Worm (Caenorhabditis elegans): Measurements from ENCODE around the gene srh-219.
A peak's percentile ranks its signal among the peaks of the same experiment; 100 is the strongest.

srh-219 gene

DNA sequence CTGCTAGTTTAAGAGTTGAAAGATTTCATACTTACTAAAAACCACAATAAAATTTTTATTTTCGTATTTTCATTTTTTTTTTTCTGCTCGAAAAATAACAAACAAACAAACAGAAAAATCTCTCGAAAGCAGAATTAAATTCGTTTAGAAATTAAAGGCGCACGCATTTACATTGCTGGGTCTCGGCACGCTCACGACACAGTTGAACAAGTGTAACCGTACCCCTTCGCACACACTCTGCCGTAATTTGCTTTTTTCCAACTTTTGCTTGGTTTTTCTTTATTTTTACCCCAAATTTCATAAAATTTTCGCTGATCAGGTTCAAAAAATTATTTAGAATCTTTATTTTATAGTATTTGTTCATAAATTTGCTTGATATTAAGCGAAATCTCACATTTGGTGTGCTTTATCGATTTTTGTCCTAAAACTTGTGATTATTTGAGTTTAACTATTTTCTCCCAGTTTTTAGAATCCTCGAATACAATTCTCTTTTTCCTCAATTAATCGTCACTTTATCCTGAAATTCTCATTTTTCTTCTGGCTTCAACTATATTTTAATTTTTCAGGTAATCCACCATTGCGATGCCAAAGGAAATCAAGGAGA, 16.4 kb downstream of the srh-219 start, which contains the start of gene rpl-38:
rpl-38 (plus strand) TSS at position 554 of the 604 bp plus-strand sequence.
- TF ChIP-seq nhr-12 (tag; optimal IDR thresholded peaks at IDR 0.05) (no peak), lin-32 (GFP tag; optimal IDR thresholded peaks at IDR 0.05) (no peak), nhr-2 (tag; optimal IDR thresholded peaks at IDR 0.05) (no peak), bed-3 (GFP tag; optimal IDR thresholded peaks at IDR 0.05) (no peak), drap-1 (GFP tag; optimal IDR thresholded peaks at IDR 0.05) (peak; percentile 70), mls-2 (tag; optimal IDR thresholded peaks at IDR 0.05) (peak; percentile 33), elt-1 (tag; optimal IDR thresholded peaks at IDR 0.05; ENCODE audit: borderline replicate concordance, insufficient read depth) (no peak), ceh-39 (tag; optimal IDR thresholded peaks at IDR 0.05) (no peak), blmp-1 (tag; optimal IDR thresholded peaks at IDR 0.05) (no peak), hlh-1 (tag; optimal IDR thresholded peaks at IDR 0.05) (peak; percentile 17), ces-1 (GFP tag; optimal IDR thresholded peaks at IDR 0.05) (peak; percentile 96), ham-2 (GFP tag; optimal IDR thresholded peaks at IDR 0.05) (no peak), lsy-2 (tag; optimal IDR thresholded peaks at IDR 0.05) (peak; percentile 98), mep-1 (tag; optimal IDR thresholded peaks at IDR 0.05) (peak; percentile 85), sem-2 (GFP tag; optimal IDR thresholded peaks at IDR 0.05) (no peak), pha-4 (tag; optimal IDR thresholded peaks at IDR 0.05) (peak; percentile 87), zip-8 (tag; optimal IDR thresholded peaks at IDR 0.05) (no peak), snpc-4 (tag; optimal IDR thresholded peaks at IDR 0.05) (no peak), unc-120 (tag; optimal IDR thresholded peaks at IDR 0.05; ENCODE audit: poor library complexity, severe bottlenecking) (no peak), M03D4.4 (tag; optimal IDR thresholded peaks at IDR 0.05) (no peak), nhr-76 (tag; optimal IDR thresholded peaks at IDR 0.05) (no peak), unc-62 (GFP tag; optimal IDR thresholded peaks at IDR 0.05) (no peak), nhr-237 (tag; optimal IDR thresholded peaks at IDR 0.05) (peak; percentile 77), cnd-1 (tag; optimal IDR thresholded peaks at IDR 0.05) (peak; percentile 6), flh-1 (GFP tag; optimal IDR thresholded peaks at IDR 0.05) (no peak), sptf-1 (tag; optimal IDR thresholded peaks at IDR 0.05) (peak; percentile 16), ceh-43 (GFP tag; optimal IDR thresholded peaks at IDR 0.05) (no peak), unc-39 (tag; optimal IDR thresholded peaks at IDR 0.05) (no peak), elt-3 (tag; optimal IDR thresholded peaks at IDR 0.05) (no peak), lin-13 (tag; optimal IDR thresholded peaks at IDR 0.05) (peak; percentile 80), ceh-83 (GFP tag; optimal IDR thresholded peaks at IDR 0.05) (no peak), mab-5 (tag; optimal IDR thresholded peaks at IDR 0.05) (no peak), tbx-8 (GFP tag; optimal IDR thresholded peaks at IDR 0.05) (no peak)

DNA sequence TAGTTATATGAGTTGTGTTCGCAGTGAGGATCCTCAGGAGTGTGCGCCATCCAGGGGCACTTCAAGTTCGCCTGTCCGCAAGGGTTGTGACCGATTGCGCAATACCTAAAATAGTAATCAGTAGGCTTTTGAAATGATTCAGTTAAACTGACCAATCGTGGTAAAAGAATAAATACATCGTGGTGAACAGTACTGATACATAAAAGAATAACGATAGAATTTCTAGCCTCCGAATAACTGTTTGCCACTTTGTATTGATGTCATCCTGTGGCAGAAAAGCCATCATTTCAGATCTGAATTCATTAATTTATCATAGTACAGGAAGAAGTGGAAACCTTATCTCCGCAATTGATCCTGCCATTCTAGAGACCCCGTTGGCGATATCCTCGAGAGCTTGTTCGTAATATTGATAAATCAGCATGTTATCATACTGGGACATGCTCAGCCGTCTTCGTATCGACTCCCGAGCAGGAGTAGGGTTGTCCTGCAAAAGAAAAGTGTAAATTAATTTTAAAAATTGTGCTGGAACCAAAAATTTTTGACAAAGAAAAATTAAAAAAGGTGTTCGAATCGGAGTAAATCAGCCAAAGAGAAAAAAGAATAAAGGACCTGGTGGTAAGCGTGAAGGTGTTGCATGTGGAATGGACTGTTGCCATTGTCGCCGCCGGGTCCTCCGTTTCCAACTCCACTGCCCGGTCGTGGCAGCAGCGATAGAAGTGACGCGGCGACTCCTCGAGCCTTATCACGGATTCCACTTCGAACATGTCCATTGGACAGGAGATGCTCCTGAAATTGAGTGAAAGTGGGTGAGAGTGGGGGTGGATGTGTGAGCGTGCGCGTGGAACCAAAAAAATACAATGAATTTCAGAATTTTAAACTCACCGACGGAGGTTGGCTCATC, 17.8 kb downstream of the srh-219 start:
- TF ChIP-seq lin-13 (tag; optimal IDR thresholded peaks at IDR 0.05), result no peak
- TF ChIP-seq zip-8 (tag; optimal IDR thresholded peaks at IDR 0.05), result peak; percentile 82

DNA sequence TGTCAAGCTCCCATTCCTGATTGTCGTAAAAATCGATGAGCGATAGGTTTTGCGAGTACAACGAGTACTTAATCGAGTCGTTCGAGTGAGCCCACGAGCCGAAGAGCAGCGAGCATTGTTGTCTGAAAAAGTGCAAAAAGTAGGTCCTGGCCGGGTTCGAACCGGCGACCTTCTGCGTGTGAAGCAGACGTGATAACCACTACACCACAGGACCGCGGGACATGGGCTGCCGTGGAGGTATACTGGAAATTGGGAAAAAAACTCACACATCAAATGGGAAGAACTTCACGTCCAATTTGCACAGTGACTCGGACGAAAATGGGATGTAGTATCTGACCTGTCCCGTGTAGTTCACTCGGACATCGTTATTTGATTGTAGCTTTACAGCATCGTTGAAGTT, 20.1 kb downstream of the srh-219 start:
- TF ChIP-seq mep-1 (tag; optimal IDR thresholded peaks at IDR 0.05), result no peak

DNA sequence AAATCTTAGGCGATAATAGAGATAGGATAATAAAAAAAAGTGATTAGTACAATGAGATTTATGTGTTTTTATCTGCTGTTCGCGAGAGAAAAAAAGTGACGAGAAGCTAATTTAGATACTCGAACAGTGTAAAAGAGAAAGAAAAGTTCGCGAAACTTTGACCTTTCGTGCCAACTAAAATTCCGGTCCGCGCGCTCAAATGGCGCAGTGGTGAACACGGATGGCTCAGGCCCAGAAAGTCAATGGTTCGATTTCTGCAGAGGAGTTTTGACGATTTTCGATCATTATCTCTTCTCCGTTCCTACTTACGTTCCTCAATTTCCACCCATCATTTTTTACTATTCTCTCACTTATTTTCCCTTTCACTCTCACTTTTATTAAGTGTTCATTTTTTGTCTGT, 21.2 kb downstream of the srh-219 start:
- TF ChIP-seq sptf-1 (tag; optimal IDR thresholded peaks at IDR 0.05), result no peak
- TF ChIP-seq flh-1 (GFP tag; optimal IDR thresholded peaks at IDR 0.05), result no peak

All from whole organism, mixed stage, embryonic.